Worm (Caenorhabditis elegans): ENCODE measurements around the gene smap-1.

DNA sequence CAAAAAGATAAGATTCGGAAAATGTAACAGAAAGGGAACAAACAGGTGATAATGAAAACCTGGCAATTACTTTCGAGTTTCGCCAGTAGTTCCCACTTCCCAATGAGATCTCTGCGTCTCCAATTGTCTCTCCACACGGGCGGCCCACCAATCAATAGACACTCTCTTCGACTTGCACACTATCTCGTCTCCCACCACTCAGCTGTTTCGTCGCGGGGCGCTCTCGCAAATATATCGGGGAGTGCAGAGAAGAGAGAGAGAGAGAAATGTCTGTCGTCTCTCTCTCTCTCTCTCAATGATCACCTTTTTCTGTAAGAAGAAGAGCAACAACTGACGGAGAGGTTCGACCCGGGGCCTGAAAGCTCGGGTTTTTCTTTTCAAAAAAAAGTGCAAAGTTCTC is 19.4 kb downstream of the smap-1 start:
- TF ChIP-seq unc-39 (tag; optimal IDR thresholded peaks at IDR 0.05): no peak
- peak; percentile 53 for TF ChIP-seq unc-62 (GFP tag; optimal IDR thresholded peaks at IDR 0.05)
- peak; percentile 40 for TF ChIP-seq lsy-2 (tag; optimal IDR thresholded peaks at IDR 0.05)
- no peak for TF ChIP-seq sptf-1 (tag; optimal IDR thresholded peaks at IDR 0.05)
- no peak for TF ChIP-seq nhr-28 (tag; optimal IDR thresholded peaks at IDR 0.05)
- TF ChIP-seq nhr-76 (tag; optimal IDR thresholded peaks at IDR 0.05): no peak
- no peak for TF ChIP-seq elt-3 (tag; optimal IDR thresholded peaks at IDR 0.05)
- no peak for TF ChIP-seq ceh-43 (GFP tag; optimal IDR thresholded peaks at IDR 0.05)
- peak; percentile 39 for TF ChIP-seq lin-13 (tag; optimal IDR thresholded peaks at IDR 0.05)
- peak; percentile 46 for TF ChIP-seq cnd-1 (tag; optimal IDR thresholded peaks at IDR 0.05)
- no peak for TF ChIP-seq blmp-1 (tag; optimal IDR thresholded peaks at IDR 0.05)
- TF ChIP-seq mep-1 (tag; optimal IDR thresholded peaks at IDR 0.05): peak; percentile 84
- no peak for TF ChIP-seq ceh-83 (GFP tag; optimal IDR thresholded peaks at IDR 0.05)
- TF ChIP-seq snpc-4 (tag; optimal IDR thresholded peaks at IDR 0.05): no peak

Measured in whole organism, mixed stage, embryonic.